Worm (Caenorhabditis elegans): ENCODE results near the gene set-3.

set-3 gene

ce11 chrIII:9666239-9666638, 28.1 kb downstream of the set-3 start (continued):
- no peak for TF ChIP-seq set-16 (GFP tag; IDR thresholded peaks at IDR 0.05)
- no peak for TF ChIP-seq hmg-1.1 (GFP tag; IDR thresholded peaks at IDR 0.05)
- 0 out of 2 replicates have a peak, but pooled peaks have one; percentile 11 for TF ChIP-seq arid-1 (GFP tag; conservative IDR thresholded peaks at IDR 0.05)
- TF ChIP-seq Y5F2A.4 (GFP tag; optimal IDR thresholded peaks at IDR 0.05): no peak
- no peak for TF ChIP-seq unc-39 (tag; optimal IDR thresholded peaks at IDR 0.05)
- peak; percentile 10 for TF ChIP-seq dve-1 (tag; optimal IDR thresholded peaks at IDR 0.05; ENCODE audit: insufficient read depth)
- no peak for TF ChIP-seq tra-1 (GFP tag; IDR thresholded peaks at IDR 0.05)
- no peak for TF ChIP-seq tag-97 (GFP tag; IDR thresholded peaks at IDR 0.05)
- no peak for TF ChIP-seq nhr-102 (tag; optimal IDR thresholded peaks at IDR 0.05)
- no peak for TF ChIP-seq daf-12 (tag; optimal IDR thresholded peaks at IDR 0.05)
- no peak for TF ChIP-seq dmd-8 (GFP tag; IDR thresholded peaks at IDR 0.05)
- TF ChIP-seq hlh-11 (tag; optimal IDR thresholded peaks at IDR 0.05): peak; percentile 17
- no peak for TF ChIP-seq Y105C5A.15 (GFP tag; IDR thresholded peaks at IDR 0.05)
- no peak for TF ChIP-seq sdz-12 (GFP tag; optimal IDR thresholded peaks at IDR 0.05)
- peak; percentile 53 for TF ChIP-seq dmd-6 (GFP tag; IDR thresholded peaks at IDR 0.05)
- TF ChIP-seq spr-3 (GFP tag; optimal IDR thresholded peaks at IDR 0.05): no peak
- TF ChIP-seq daf-16 (GFP tag; optimal IDR thresholded peaks at IDR 0.05): no peak
- TF ChIP-seq daf-16 (tag; optimal IDR thresholded peaks at IDR 0.05): peak; percentile 59

- peak; percentile 55; the same call in 1 of the 2 replicates for TF ChIP-seq pha-4 (GFP tag; IDR thresholded peaks at IDR 0.05)
- no peak for TF ChIP-seq pha-4 (tag; optimal IDR thresholded peaks at IDR 0.05)
- peak; percentile 61 for TF ChIP-seq php-3 (GFP tag; IDR thresholded peaks at IDR 0.05)
- TF ChIP-seq lsy-2 (tag; optimal IDR thresholded peaks at IDR 0.05): peak in 1 of 2 experiments; percentile 17
- TF ChIP-seq hlh-11 (tag; optimal IDR thresholded peaks at IDR 0.05): peak; percentile 45
- 0 out of 2 replicates have a peak, but pooled peaks have one; percentile 34 for TF ChIP-seq arid-1 (GFP tag; conservative IDR thresholded peaks at IDR 0.05)
- TF ChIP-seq lir-3 (tag; optimal IDR thresholded peaks at IDR 0.05): no peak
- TF ChIP-seq daf-16 (GFP tag; optimal IDR thresholded peaks at IDR 0.05): no peak
- peak; percentile 66 for TF ChIP-seq daf-16 (tag; optimal IDR thresholded peaks at IDR 0.05)
- TF ChIP-seq attf-4 (tag; optimal IDR thresholded peaks at IDR 0.05): no peak
- TF ChIP-seq ctbp-1 (GFP tag; IDR thresholded peaks at IDR 0.05): 0 out of 2 replicates have a peak, but pooled peaks have one; percentile 21
- TF ChIP-seq nhr-28 (tag; optimal IDR thresholded peaks at IDR 0.05): peak; percentile 46
- TF ChIP-seq hlh-30 (tag; optimal IDR thresholded peaks at IDR 0.05; ENCODE audit: insufficient read depth): peak; percentile 17
- 0 out of 2 replicates have a peak, but pooled peaks have one; percentile 5 for TF ChIP-seq D1046.2 (GFP tag; IDR thresholded peaks at IDR 0.05)
- peak; percentile 26 for TF ChIP-seq gei-8 (GFP tag; optimal IDR thresholded peaks at IDR 0.05)
- peak; percentile 68 for TF ChIP-seq fkh-10 (GFP tag; optimal IDR thresholded peaks at IDR 0.05)
- TF ChIP-seq nhr-237 (tag; optimal IDR thresholded peaks at IDR 0.05): no peak
- TF ChIP-seq hmg-1.1 (GFP tag; IDR thresholded peaks at IDR 0.05): peak; percentile 59; the same call in 1 of the 2 replicates
- TF ChIP-seq ZK546.5 (tag; optimal IDR thresholded peaks at IDR 0.05): no peak
- TF ChIP-seq zfp-3 (GFP tag; conservative IDR thresholded peaks at IDR 0.05): no peak
- peak; percentile 18 for TF ChIP-seq rbr-2 (tag; optimal IDR thresholded peaks at IDR 0.05)
- peak; percentile 94 for TF ChIP-seq aha-1 (tag)
- TF ChIP-seq ztf-11 (tag; optimal IDR thresholded peaks at IDR 0.05): no peak
- no peak for TF ChIP-seq nhr-102 (tag; optimal IDR thresholded peaks at IDR 0.05)
- TF ChIP-seq pqm-1 (tag; optimal IDR thresholded peaks at IDR 0.05): peak; percentile 56
- peak; percentile 56 for TF ChIP-seq dve-1 (tag; optimal IDR thresholded peaks at IDR 0.05; ENCODE audit: insufficient read depth)
- peak; percentile 49 for TF ChIP-seq mxl-3 (GFP tag; optimal IDR thresholded peaks at IDR 0.05)
- 0 out of 2 replicates have a peak, but pooled peaks have one; percentile 24 for TF ChIP-seq lin-1 (GFP tag; IDR thresholded peaks at IDR 0.05)
- no peak for TF ChIP-seq vab-7 (GFP tag; IDR thresholded peaks at IDR 0.05)
- TF ChIP-seq madf-9 (GFP tag; conservative IDR thresholded peaks at IDR 0.05): no peak
- TF ChIP-seq dmd-6 (GFP tag; IDR thresholded peaks at IDR 0.05): peak; percentile 88
- peak in 1 of 2 experiments; percentile 23 for TF ChIP-seq hif-1 (tag; optimal IDR thresholded peaks at IDR 0.05)
- TF ChIP-seq zag-1 (tag; optimal IDR thresholded peaks at IDR 0.05): no peak
- TF ChIP-seq mep-1 (tag; optimal IDR thresholded peaks at IDR 0.05): no peak
- TF ChIP-seq unc-62 (GFP tag; optimal IDR thresholded peaks at IDR 0.05 in 1 of 2): peak in 1 of 2 experiments; percentile 98
- TF ChIP-seq unc-62 (tag; optimal IDR thresholded peaks at IDR 0.05): no peak
- TF ChIP-seq F37D6.2 (tag; optimal IDR thresholded peaks at IDR 0.05): peak; percentile 31
Measured at ce11 chrIII:9665490-9666179, 28.7 kb downstream of the set-3 start.
